Fruit fly (Drosophila melanogaster) whole organism, prepupa: ENCODE results near the gene mldr.

Source experiments
- CG4318 ChIP-seq: fragments of 200-800 bp; sonication (Bioruptor generic); optimal IDR thresholded peaks from 3 replicates; lab custom pipeline; 2017; ENCODE audit warnings: missing biosample characterization, mild to moderate bottlenecking, missing genetic modification characterization
- CG6854 ChIP-seq: fragments of 200-800 bp; sonication (Bioruptor generic); optimal IDR thresholded peaks from 2 replicates; lab custom pipeline; 2017; ENCODE audit warnings: missing biosample characterization, mild to moderate bottlenecking, missing genetic modification characterization
- CG8319 ChIP-seq: fragments of 200-800 bp; sonication (Bioruptor generic); optimal IDR thresholded peaks from 3 replicates; lab custom pipeline; 2016; ENCODE audit warnings: missing biosample characterization, missing genetic modification characterization
- Eip75B ChIP-seq: fragments of 200-800 bp; sonication (Bioruptor generic); optimal IDR thresholded peaks from 3 replicates; lab custom pipeline; 2016; ENCODE audit warnings: missing biosample characterization, missing genetic modification characterization
- Eip93F ChIP-seq: fragments of 200-800 bp; sonication (Bioruptor generic); optimal IDR thresholded peaks from 2 replicates; lab custom pipeline; 2016; ENCODE audit warnings: missing biosample characterization, mild to moderate bottlenecking, missing genetic modification characterization
- Sox102F ChIP-seq: fragments of 200-800 bp; sonication (Bioruptor generic); optimal IDR thresholded peaks from 2 replicates; lab custom pipeline; 2016; ENCODE audit warnings: missing biosample characterization, mild to moderate bottlenecking, missing genetic modification characterization
- dsx ChIP-seq: fragments of 200-800 bp; optimal IDR thresholded peaks from 3 replicates; lab custom pipeline; 2019; ENCODE audit warnings: missing biosample characterization, mild to moderate bottlenecking, missing genetic modification characterization, moderate library complexity; ENCODE audit not compliant: poor library complexity, severe bottlenecking

DNA sequence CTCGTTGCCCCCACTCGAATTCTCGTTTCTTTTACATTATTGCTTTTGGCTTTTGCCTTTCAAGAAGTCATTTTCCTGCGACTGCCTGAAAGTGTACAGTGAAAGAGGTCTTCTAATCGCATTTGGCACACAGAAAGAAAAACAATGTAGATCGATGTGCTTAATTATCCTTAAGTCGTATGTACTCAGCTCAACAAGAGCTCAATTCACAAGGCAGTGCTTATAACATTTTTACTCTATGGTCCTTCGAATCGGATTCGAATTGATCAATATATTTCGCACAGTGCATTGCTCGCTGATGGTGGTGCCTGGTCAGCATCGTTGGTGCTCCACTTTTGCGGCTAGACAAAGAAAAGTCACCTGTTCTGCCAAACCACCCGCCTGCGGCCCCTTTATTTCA lies 19.3 kb downstream of the mldr start:
- no peak for TF ChIP-seq Sox102F (GFP tag; lab: Kevin White, UChicago)
- TF ChIP-seq Eip75B (GFP tag; lab: Kevin White, UChicago) = no peak
- TF ChIP-seq dsx (GFP tag; lab: Kevin White, UChicago) = no peak
- TF ChIP-seq CG4318 (GFP tag; lab: Kevin White, UChicago) = no peak
- TF ChIP-seq CG6854 (GFP tag; lab: Kevin White, UChicago) = no peak
- no peak for TF ChIP-seq Eip93F (GFP tag; lab: Kevin White, UChicago)
- TF ChIP-seq CG8319 (GFP tag; lab: Kevin White, UChicago) = no peak
